Worm (Caenorhabditis elegans): ENCODE measurements around the gene Y75B7B.1.

DNA sequence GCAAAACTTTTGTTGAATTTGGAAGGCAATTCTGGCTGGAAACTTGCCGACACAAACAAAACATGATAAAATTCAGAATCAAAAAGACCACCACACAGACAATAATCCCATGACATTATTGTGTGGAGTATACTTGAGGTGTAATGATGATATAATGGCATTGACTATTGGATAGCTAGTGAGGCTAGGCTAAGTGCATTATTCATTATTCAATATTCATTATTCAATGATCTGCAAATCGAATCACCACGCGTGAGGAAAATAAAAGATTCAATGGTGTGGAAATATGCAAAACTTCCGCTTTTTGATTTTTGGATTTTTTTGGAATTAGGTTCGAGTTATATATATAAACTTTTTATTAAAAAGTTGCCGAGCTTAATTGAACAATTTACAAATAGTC lies 47.2 kb upstream of the Y75B7B.1 start:
- no peak for TF ChIP-seq ztf-4 (tag; optimal IDR thresholded peaks at IDR 0.05)
- no peak for TF ChIP-seq ztf-11 (tag; optimal IDR thresholded peaks at IDR 0.05)
- no peak for TF ChIP-seq peb-1 (tag; optimal IDR thresholded peaks at IDR 0.05)
